Worm (Caenorhabditis elegans): ENCODE measurements around the gene Y25C1A.6.

Y25C1A.6 gene

DNA sequence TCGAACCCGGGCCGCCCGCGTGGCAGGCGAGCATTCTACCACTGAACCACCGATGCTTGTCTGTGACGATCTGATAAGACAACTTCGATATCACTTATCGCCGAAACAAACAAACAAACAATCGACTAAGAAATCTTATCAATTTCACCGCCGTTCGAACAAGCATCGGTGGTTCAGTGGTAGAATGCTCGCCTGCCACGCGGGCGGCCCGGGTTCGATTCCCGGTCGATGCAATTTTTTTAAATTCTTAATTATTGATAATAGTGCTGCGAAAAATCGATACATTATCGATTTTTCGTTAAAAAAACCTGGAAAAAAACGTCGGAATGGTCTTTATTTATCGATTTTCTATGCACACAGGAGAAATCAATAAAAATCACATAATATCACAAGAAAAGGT is 1.3 kb downstream of the Y25C1A.6 start (continued):
- TF ChIP-seq egl-27 (tag; optimal IDR thresholded peaks at IDR 0.05) (no peak), lsy-2 (tag; optimal IDR thresholded peaks at IDR 0.05) (peak in 1 of 2 experiments; percentile 56), mep-1 (tag; optimal IDR thresholded peaks at IDR 0.05) (peak; percentile 59), zip-2 (tag; optimal IDR thresholded peaks at IDR 0.05) (peak; percentile 72), arid-1 (GFP tag; conservative IDR thresholded peaks at IDR 0.05) (peak; percentile 65), ctbp-1 (GFP tag; IDR thresholded peaks at IDR 0.05) (peak; percentile 43; the same call in 1 of the 2 replicates), hlh-11 (tag; optimal IDR thresholded peaks at IDR 0.05) (peak; percentile 36), spr-3 (GFP tag; optimal IDR thresholded peaks at IDR 0.05) (peak; percentile 7), php-3 (GFP tag; IDR thresholded peaks at IDR 0.05) (peak; percentile 47; the same call in 1 of the 2 replicates), ZK337.2 (GFP tag; IDR thresholded peaks at IDR 0.05) (no peak), lin-13 (GFP tag; optimal IDR thresholded peaks at IDR 0.05) (peak; percentile 50), nhr-48 (tag; optimal IDR thresholded peaks at IDR 0.05) (peak; percentile 14), nhr-42 (GFP tag; IDR thresholded peaks at IDR 0.05) (peak; percentile 72; the same call in 1 of the 2 replicates), egl-43 (GFP tag; IDR thresholded peaks at IDR 0.05) (peak; percentile 78), D1046.2 (GFP tag; IDR thresholded peaks at IDR 0.05) (peak; percentile 73; the same call in 1 of the 2 replicates), skn-1 (tag; optimal IDR thresholded peaks at IDR 0.05) (no peak), cey-2 (tag; optimal IDR thresholded peaks at IDR 0.05; ENCODE audit: borderline replicate concordance, insufficient read depth) (no peak), tra-1 (GFP tag; IDR thresholded peaks at IDR 0.05) (peak; percentile 67; the same call in 1 of the 2 replicates), F10B5.3 (tag; optimal IDR thresholded peaks at IDR 0.05) (no peak), daf-16 (GFP tag; optimal IDR thresholded peaks at IDR 0.05) (peak; percentile 31 to 64), daf-16 (tag; optimal IDR thresholded peaks at IDR 0.05) (peak; percentile 60), nhr-28 (tag; optimal IDR thresholded peaks at IDR 0.05) (peak; percentile 21), mxl-3 (GFP tag; optimal IDR thresholded peaks at IDR 0.05) (no peak), vab-7 (GFP tag; IDR thresholded peaks at IDR 0.05) (peak; percentile 75), lin-29 (GFP tag; IDR thresholded peaks at IDR 0.05) (no peak), lir-3 (tag; optimal IDR thresholded peaks at IDR 0.05) (peak; percentile 19)

DNA sequence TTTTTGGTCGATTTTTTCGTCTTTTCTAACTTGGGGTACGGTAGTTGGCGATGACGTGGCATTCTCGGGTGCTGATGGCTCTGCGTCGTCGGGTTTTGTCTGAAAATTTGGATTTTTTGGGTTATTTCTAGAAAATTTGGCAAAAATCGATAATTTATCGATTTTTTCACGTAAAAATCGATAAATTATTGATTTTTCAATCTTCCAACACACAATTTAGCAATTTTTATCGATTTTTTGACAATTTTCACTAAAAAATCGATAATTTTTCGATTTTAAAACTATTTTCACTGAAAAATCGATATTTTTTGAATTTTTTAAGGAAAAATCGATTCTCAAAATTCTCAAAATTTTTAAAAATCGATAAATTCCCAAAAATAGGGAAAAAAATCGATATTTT is 2.0 kb downstream of the Y25C1A.6 start:
- TF ChIP-seq ceh-28 (tag; optimal IDR thresholded peaks at IDR 0.05) (peak; percentile 89), F26F4.8 (GFP tag; conservative IDR thresholded peaks at IDR 0.05) (no peak)

DNA sequence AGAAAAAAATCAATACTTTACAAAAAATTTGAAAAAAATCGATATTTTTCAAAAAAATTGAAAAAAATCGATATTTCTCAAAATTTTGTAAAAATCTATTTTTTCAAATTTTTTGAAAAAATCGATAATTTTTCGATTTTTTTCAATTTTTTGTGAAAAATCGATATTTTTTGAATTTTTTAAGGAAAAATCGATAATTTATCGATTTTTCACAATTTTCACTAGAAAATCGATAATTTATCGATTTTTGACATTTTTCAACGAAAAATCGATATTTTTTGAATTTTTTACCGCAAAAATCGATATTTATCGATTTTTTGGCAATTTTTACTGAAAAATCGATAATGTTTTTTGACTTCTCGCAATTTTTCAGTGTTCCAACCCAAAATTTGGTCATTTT is 2.5 kb downstream of the Y25C1A.6 start:
- TF ChIP-seq T20F7.1 (GFP tag; optimal IDR thresholded peaks at IDR 0.05): no peak
- peak; percentile 94 for TF ChIP-seq ceh-28 (tag; optimal IDR thresholded peaks at IDR 0.05)
- TF ChIP-seq dpl-1 (GFP tag; optimal IDR thresholded peaks at IDR 0.05): no peak

DNA sequence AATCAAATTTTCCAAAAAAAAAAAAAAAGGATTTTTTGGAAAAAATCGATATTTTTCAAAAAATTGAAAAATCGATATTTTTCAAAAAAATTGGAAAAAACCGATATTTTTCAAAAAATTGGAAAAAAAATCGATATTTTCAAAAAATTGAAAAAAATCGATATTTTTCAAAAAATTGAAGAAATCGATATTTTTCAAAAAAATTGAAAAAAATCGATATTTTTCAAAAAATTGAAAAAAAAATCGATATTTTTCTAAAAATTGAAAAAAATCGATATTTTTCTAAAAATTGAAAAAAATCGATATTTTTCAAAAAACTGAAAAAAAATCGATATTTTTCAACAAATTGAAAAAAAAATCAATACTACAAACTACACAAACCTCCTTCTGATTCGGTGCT is 3.1 kb downstream of the Y25C1A.6 start:
- TF ChIP-seq ceh-28 (tag; optimal IDR thresholded peaks at IDR 0.05) (peak; percentile 77), T26A8.4 (GFP tag; IDR thresholded peaks at IDR 0.05) (no peak), nhr-42 (GFP tag; IDR thresholded peaks at IDR 0.05) (no peak), php-3 (GFP tag; IDR thresholded peaks at IDR 0.05) (no peak), mxl-3 (GFP tag; optimal IDR thresholded peaks at IDR 0.05) (no peak), zip-2 (tag; optimal IDR thresholded peaks at IDR 0.05) (no peak)

DNA sequence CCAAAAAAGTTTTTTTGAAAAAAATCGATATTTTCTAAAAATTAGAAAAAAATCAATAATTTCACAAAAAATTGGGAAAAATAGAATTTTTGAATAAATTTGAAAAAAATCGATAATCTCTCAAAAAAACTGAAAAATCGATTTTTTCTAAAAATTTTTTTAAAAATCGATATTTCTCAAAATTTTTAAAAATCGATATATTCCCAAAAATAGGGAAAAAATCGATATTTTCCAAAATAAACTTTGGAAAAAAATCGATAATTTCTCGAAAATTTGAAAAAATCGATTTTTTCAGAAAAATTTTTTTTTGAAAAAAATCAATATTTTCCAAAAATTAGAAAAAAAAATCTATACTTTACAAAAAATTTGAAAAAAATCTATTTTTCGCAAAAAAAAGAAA is 3.7 kb downstream of the Y25C1A.6 start:
- TF ChIP-seq ceh-28 (tag; optimal IDR thresholded peaks at IDR 0.05): peak; percentile 70
- no peak for TF ChIP-seq madf-9 (GFP tag; conservative IDR thresholded peaks at IDR 0.05)

DNA sequence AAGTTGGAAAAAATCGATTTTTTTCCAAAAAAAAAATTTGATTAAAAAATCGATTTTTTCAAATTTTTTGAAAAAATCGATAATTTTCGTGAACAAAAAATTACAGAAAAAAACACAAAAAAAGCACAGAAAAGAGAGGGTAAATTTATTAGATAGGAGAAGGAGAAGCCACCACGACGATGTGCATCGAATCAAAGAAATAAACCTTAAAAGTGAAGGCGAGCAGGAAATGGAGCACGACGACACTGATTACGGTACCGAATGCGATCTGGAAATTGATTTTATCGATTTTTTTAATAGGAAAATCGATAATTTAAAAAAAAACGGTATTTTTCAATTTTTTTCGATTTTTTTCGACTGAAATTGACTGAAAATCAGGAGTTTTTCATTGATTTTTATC is 4.2 kb downstream of the Y25C1A.6 start:
- TF ChIP-seq mxl-2 (GFP tag; conservative IDR thresholded peaks at IDR 0.05): no peak
- TF ChIP-seq lin-29 (GFP tag; IDR thresholded peaks at IDR 0.05): no peak
- peak; percentile 12 for TF ChIP-seq ceh-28 (tag; optimal IDR thresholded peaks at IDR 0.05)
